Fruit fly (Drosophila melanogaster) whole organism, pupa: ENCODE results near the gene Cpr78Cb.

Experiments used
- CG10348 ChIP-seq: fragments of 200-800 bp; sonication (Bioruptor generic); IDR thresholded peaks from 2 replicates; pipeline ENCODE4 v1.3.6; 2022; ENCODE audit warnings: missing biosample characterization, missing genetic modification characterization
- CG13204 ChIP-seq: fragments of 200-800 bp; sonication (Bioruptor generic); optimal IDR thresholded peaks from 2 replicates; lab custom pipeline; 2018; ENCODE audit warnings: missing biosample characterization, mild to moderate bottlenecking, missing genetic modification characterization, moderate library complexity
- CG14655 ChIP-seq: fragments of 200-800 bp; sonication (Bioruptor generic); optimal IDR thresholded peaks from 3 replicates; lab custom pipeline; 2017; ENCODE audit warnings: mild to moderate bottlenecking, missing biosample characterization, missing genetic modification reagents, missing genetic modification characterization
- CG15710 ChIP-seq: fragments of 200-800 bp; sonication (Bioruptor generic); optimal IDR thresholded peaks from 2 replicates; lab custom pipeline; 2018; ENCODE audit warnings: missing biosample characterization, mild to moderate bottlenecking, missing genetic modification characterization, moderate library complexity
- CG34367 ChIP-seq: fragments of 200-800 bp; sonication (Bioruptor generic); optimal IDR thresholded peaks from 2 replicates; lab custom pipeline; 2018; ENCODE audit warnings: missing biosample characterization, mild to moderate bottlenecking, missing genetic modification characterization
- CG4496 ChIP-seq: fragments of 200-800 bp; sonication (Bioruptor generic); IDR thresholded peaks from 3 replicates; pipeline ENCODE4 v1.3.6; 2022; ENCODE audit warnings: missing biosample characterization, missing genetic modification characterization
- CG9948 ChIP-seq: fragments of 200-800 bp; sonication (Bioruptor generic); optimal IDR thresholded peaks from 2 replicates; lab custom pipeline; 2018; ENCODE audit warnings: missing biosample characterization, mild to moderate bottlenecking, missing genetic modification characterization, moderate library complexity
- D1 ChIP-seq: fragments of 200-800 bp; sonication (Bioruptor generic); optimal IDR thresholded peaks from 2 replicates; lab custom pipeline; 2018; ENCODE audit warnings: missing biosample characterization, mild to moderate bottlenecking, missing genetic modification characterization, moderate library complexity
- EcR ChIP-seq: fragments of 200-800 bp; sonication (Bioruptor generic); optimal IDR thresholded peaks from 3 replicates; lab custom pipeline; 2019; ENCODE audit warnings: missing biosample characterization, missing genetic modification characterization, mild to moderate bottlenecking, moderate library complexity, missing genetic modification reagents
- Ets98B ChIP-seq: fragments of 200-800 bp; sonication (Bioruptor generic); IDR thresholded peaks from 2 replicates; pipeline ENCODE4 v1.3.6; 2022; ENCODE audit warnings: missing biosample characterization, missing genetic modification characterization
- fd96Ca ChIP-seq: fragments of 200-800 bp; sonication (Bioruptor generic); IDR thresholded peaks from 3 replicates; pipeline ENCODE4 v1.3.6; 2022; ENCODE audit warnings: missing biosample characterization, missing genetic modification characterization
- gl ChIP-seq: fragments of 200-800 bp; sonication (Bioruptor generic); optimal IDR thresholded peaks from 2 replicates; lab custom pipeline; 2018; ENCODE audit warnings: missing biosample characterization, mild to moderate bottlenecking, missing genetic modification characterization
- rn ChIP-seq: fragments of 200-800 bp; sonication (Bioruptor generic); IDR thresholded peaks from 2 replicates; pipeline ENCODE4 v1.3.6; 2022; ENCODE audit warnings: missing biosample characterization, missing genetic modification characterization

- TF ChIP-seq gl (tag; lab: Kevin White, UChicago) (no peak), CG9948 (tag; lab: Kevin White, UChicago) (no peak), CG13204 (GFP tag; lab: Kevin White, UChicago) (no peak), CG10348 (no peak), D1 (tag; lab: Kevin White, UChicago) (no peak), EcR (GFP tag; lab: Kevin White, UChicago) (no peak), CG15710 (tag; lab: Kevin White, UChicago) (no peak), rn (GFP tag; lab: Robert Waterston, UW) (no peak), CG14655 (GFP tag; lab: Kevin White, UChicago) (no peak), CG34367 (no peak), Ets98B (GFP tag; lab: Robert Waterston, UW) (no peak), CG4496 (GFP tag; lab: Robert Waterston, UW) (no peak), fd96Ca (GFP tag; lab: Robert Waterston, UW) (no peak)
These were observed 16.3 kb upstream of the Cpr78Cb start for dm6 chr3L:21277897-21278530.
